Worm (Caenorhabditis elegans): Measurements from ENCODE around the gene hsp-1.

DNA sequence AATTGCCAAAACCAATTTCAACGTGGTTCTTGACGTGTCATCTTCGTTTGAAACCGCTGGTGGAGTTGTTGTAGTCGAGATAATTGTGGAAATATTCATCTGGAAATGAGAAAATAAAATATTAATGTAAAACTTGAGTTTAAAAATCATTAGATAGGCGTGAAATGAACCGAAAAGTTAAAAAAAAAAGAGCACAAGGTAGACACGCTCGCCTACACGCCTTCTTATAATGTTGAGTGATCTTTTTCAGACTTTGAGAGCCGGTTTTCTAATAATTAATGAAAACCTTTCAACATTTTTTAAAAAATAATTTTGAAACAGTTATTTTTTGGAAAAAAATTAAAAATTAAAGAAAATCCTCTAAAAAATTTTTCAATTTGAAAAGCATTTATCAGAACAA is 47.8 kb upstream of the hsp-1 start, which contains the start of gene npr-32:
- TF ChIP-seq pes-1 (GFP tag; IDR thresholded peaks at IDR 0.05) (no peak), ama-1 (optimal IDR thresholded peaks at IDR 0.05) (no peak), aly-1 (tag; optimal IDR thresholded peaks at IDR 0.05) (no peak), ets-7 (tag; optimal IDR thresholded peaks at IDR 0.05) (no peak), ceh-36 (tag; optimal IDR thresholded peaks at IDR 0.05) (no peak)

All from whole organism, early embryonic.